Fruit fly (Drosophila melanogaster) Kc167 (cell line): ENCODE results near the gene RpS27.

Experiments
- Myc ChIP-seq: fragments of >200 bp; optimal IDR thresholded peaks from 2 replicates; lab custom pipeline; 2017; ENCODE audit warnings: missing external identifiers
- Sin3A ChIP-seq: fragments of >200 bp; optimal IDR thresholded peaks from 2 replicates; lab custom pipeline; 2018; ENCODE audit warnings: missing external identifiers
- h ChIP-seq: fragments of >200 bp; optimal IDR thresholded peaks from 3 replicates; lab custom pipeline; 2018; ENCODE audit warnings: missing external identifiers
- insv ChIP-seq: fragments of >200 bp; optimal IDR thresholded peaks from 3 replicates; lab custom pipeline; 2018; ENCODE audit warnings: missing external identifiers
- psq ChIP-seq: fragments of >200 bp; optimal IDR thresholded peaks from 2 replicates; lab custom pipeline; 2017; ENCODE audit warnings: missing external identifiers
- ttk ChIP-seq: sonication (Bioruptor generic); optimal IDR thresholded peaks from 2 replicates; lab custom pipeline; 2017; ENCODE audit warnings: missing external identifiers

RpS27 gene

dm6 chr3R:25241507-25242070 lies 5.7 kb downstream of the RpS27 start, which contains the start of gene CG11854:
Gene CG11854, plus strand, starts transcription at chr3R:25242020.
- no peak for TF ChIP-seq insv
- no peak for TF ChIP-seq ttk (lab: Kevin White, UChicago)
- no peak for TF ChIP-seq Sin3A (lab: Kevin White, UChicago)
- no peak for TF ChIP-seq Myc
- TF ChIP-seq h = no peak
- TF ChIP-seq psq (lab: Kevin White, UChicago) = no peak

- no peak for TF ChIP-seq ttk (lab: Kevin White, UChicago)
- no peak for TF ChIP-seq Sin3A (lab: Kevin White, UChicago)
- TF ChIP-seq insv = no peak
- no peak for TF ChIP-seq psq (lab: Kevin White, UChicago)
- TF ChIP-seq h = no peak
- TF ChIP-seq Myc = no peak
These were observed 7.4 kb downstream of the RpS27 start, which contains the start of gene to for dm6 chr3R:25239880-25240279. Gene to, plus strand, starts transcription at chr3R:25240180.

dm6 chr3R:25238771-25239700 lies 8.3 kb downstream of the RpS27 start:
- TF ChIP-seq Sin3A (lab: Kevin White, UChicago) = no peak
- no peak for TF ChIP-seq insv
- no peak for TF ChIP-seq psq (lab: Kevin White, UChicago)
- TF ChIP-seq ttk (lab: Kevin White, UChicago) = no peak
- no peak for TF ChIP-seq h
- no peak for TF ChIP-seq Myc

- no peak for TF ChIP-seq h
- TF ChIP-seq Sin3A (lab: Kevin White, UChicago) = no peak
- TF ChIP-seq ttk (lab: Kevin White, UChicago) = no peak
- TF ChIP-seq Myc = no peak
- TF ChIP-seq insv = no peak
- TF ChIP-seq psq (lab: Kevin White, UChicago) = no peak
These were observed 10.0 kb downstream of the RpS27 start, which contains the start of gene Jhbp7 for dm6 chr3R:25237314-25237713. Gene Jhbp7, plus strand, starts transcription at chr3R:25237614.

dm6 chr3R:25236121-25236520 lies 11.2 kb downstream of the RpS27 start:
- no peak for TF ChIP-seq Myc
- no peak for TF ChIP-seq ttk (lab: Kevin White, UChicago)
- TF ChIP-seq insv = no peak
- no peak for TF ChIP-seq h
- no peak for TF ChIP-seq psq (lab: Kevin White, UChicago)
- TF ChIP-seq Sin3A (lab: Kevin White, UChicago) = no peak

dm6 chr3R:25235362-25235761 lies 12.0 kb downstream of the RpS27 start, which contains the start of gene Sil1:
Gene Sil1, minus strand, starts transcription at chr3R:25235529.
- no peak for TF ChIP-seq psq (lab: Kevin White, UChicago)
- TF ChIP-seq h = no peak
- no peak for TF ChIP-seq Sin3A (lab: Kevin White, UChicago)
- no peak for TF ChIP-seq Myc
- TF ChIP-seq insv = no peak
- TF ChIP-seq ttk (lab: Kevin White, UChicago) = no peak

dm6 chr3R:25232271-25232989 lies 14.9 kb downstream of the RpS27 start, which contains the start of gene Cad96Cb:
Gene Cad96Cb, minus strand, starts transcription at chr3R:25232321.
- TF ChIP-seq Sin3A (lab: Kevin White, UChicago) (no peak), h (no peak), ttk (lab: Kevin White, UChicago) (no peak), insv (no peak), psq (lab: Kevin White, UChicago) (no peak), Myc (no peak)

dm6 chr3R:25225483-25225882 lies 21.8 kb downstream of the RpS27 start:
- TF ChIP-seq ttk (lab: Kevin White, UChicago) (no peak), h (no peak), insv (no peak), psq (lab: Kevin White, UChicago) (no peak), Myc (no peak), Sin3A (lab: Kevin White, UChicago) (no peak)

- no peak for TF ChIP-seq ttk (lab: Kevin White, UChicago)
- no peak for TF ChIP-seq insv
- no peak for TF ChIP-seq psq (lab: Kevin White, UChicago)
- TF ChIP-seq Sin3A (lab: Kevin White, UChicago) = no peak
- no peak for TF ChIP-seq h
- TF ChIP-seq Myc = no peak
These were observed 26.0 kb downstream of the RpS27 start, which contains the start of gene Alg9 for dm6 chr3R:25221203-25221807. Gene Alg9, plus strand, starts transcription at chr3R:25221589.

- TF ChIP-seq Sin3A (lab: Kevin White, UChicago) (no peak), Myc (no peak), psq (lab: Kevin White, UChicago) (no peak), ttk (lab: Kevin White, UChicago) (no peak), insv (no peak), h (no peak)
These were observed 28.3 kb downstream of the RpS27 start, which contains the start of gene CG31103 for dm6 chr3R:25219018-25219417. Gene CG31103, plus strand, starts transcription at chr3R:25219318.

- TF ChIP-seq insv (no peak), Sin3A (lab: Kevin White, UChicago) (no peak), psq (lab: Kevin White, UChicago) (no peak), Myc (no peak), h (no peak), ttk (lab: Kevin White, UChicago) (no peak)
These were observed 31.3 kb downstream of the RpS27 start, which contains the start of gene CG31106 for dm6 chr3R:25215997-25216396. Gene CG31106, plus strand, starts transcription at chr3R:25216297.
